Worm (Caenorhabditis elegans): ENCODE data around the gene F44E5.4.

DNA sequence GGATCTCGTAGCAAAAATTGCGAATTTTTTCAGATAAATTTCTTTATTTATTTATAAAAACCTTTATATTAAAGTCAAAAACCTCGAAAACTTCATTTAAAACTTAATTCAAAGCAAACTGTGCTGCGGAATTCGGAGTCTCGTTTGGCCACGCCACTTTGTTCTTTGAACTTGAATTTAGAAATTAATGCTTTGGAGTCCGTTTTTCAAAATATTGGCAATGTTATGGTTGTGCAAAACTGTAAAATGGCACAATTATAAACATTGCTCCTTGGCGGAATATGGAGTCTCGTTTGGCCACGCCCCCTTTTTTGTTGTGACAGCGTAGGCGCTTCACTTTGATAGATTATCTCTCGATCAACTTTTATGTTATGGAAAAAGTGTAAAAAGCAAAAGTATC lies 39.6 kb downstream of the F44E5.4 start:
- TF ChIP-seq ceh-36 (tag; optimal IDR thresholded peaks at IDR 0.05) (no peak), tra-4 (tag; optimal IDR thresholded peaks at IDR 0.05) (no peak), scrt-1 (GFP tag; IDR thresholded peaks at IDR 0.05) (no peak), ama-1 (optimal IDR thresholded peaks at IDR 0.05) (no peak), tbx-37 (GFP tag; conservative IDR thresholded peaks at IDR 0.05) (no peak), ets-7 (tag; optimal IDR thresholded peaks at IDR 0.05) (no peak), flt-1 (GFP tag; IDR thresholded peaks at IDR 0.05) (no peak), hmg-4 (GFP tag; optimal IDR thresholded peaks at IDR 0.05) (no peak)
